Fruit fly (Drosophila melanogaster): ENCODE results near the gene Golgin104.

DNA sequence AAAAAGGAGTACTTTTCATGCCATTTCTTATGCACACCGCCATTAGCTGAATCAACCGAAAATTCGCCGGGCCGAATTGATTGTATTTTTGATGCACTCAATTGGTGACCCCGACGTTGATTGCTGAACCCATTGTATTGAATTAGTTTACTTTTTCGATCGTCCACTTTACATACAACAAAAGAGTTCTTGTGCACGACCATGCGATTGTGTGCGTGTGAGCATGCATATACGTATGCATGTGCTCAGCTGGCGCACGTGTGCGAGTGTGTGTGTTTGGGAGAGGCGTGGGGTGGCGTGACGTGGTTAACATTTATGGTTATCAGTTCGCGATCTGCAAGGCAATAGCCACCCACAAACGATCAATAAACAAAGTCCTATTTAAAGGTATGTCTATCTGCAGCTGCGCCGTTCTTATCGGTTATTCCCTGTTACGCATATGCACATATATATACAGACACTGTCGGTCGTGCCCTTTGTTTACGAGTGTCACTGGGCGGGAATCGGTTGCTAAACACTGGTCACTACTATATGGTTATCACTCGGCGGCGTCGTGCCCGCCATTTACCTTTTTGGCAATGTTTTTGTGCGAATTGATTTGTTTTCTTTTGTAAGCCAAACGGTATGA, 33.6 kb upstream of the Golgin104 start:
- TF ChIP-seq ttk (optimal IDR thresholded peaks at IDR 0.05) = no peak
- TF ChIP-seq Sin3A (optimal IDR thresholded peaks at IDR 0.05) = no peak

All from Kc167 (cell line).